Fruit fly (Drosophila melanogaster) whole organism, embryonic: Measurements from ENCODE around the gene Sclp.
A peak's percentile ranks its signal among the peaks of the same experiment; 100 is the strongest.

ENCODE experiments used
- Atf6 ChIP-seq: fragments of 200-800 bp; sonication (Bioruptor generic); IDR thresholded peaks from 2 replicates; pipeline ENCODE4 v1.3.6; 2022; ENCODE audit warnings: missing biosample characterization, missing genetic modification characterization
- B-H2 ChIP-seq: fragments of 200-800 bp; sonication (Bioruptor generic); optimal IDR thresholded peaks from 2 replicates; lab custom pipeline; 2018; ENCODE audit warnings: missing biosample characterization, mild to moderate bottlenecking, missing genetic modification characterization
- Bgb ChIP-seq: fragments of 200-800 bp; sonication (Bioruptor generic); IDR thresholded peaks from 2 replicates; pipeline ENCODE4 v1.3.6; 2022; ENCODE audit warnings: missing biosample characterization, missing genetic modification characterization; ENCODE audit not compliant: partially characterized antibody
- Bteb2 ChIP-seq: fragments of 200-800 bp; sonication (Bioruptor generic); optimal IDR thresholded peaks from 2 replicates; lab custom pipeline; 2016; ENCODE audit warnings: missing biosample characterization, missing genetic modification characterization
- CG10267 ChIP-seq: fragments of 200-800 bp; sonication (Bioruptor generic); optimal IDR thresholded peaks from 2 replicates; lab custom pipeline; 2018; ENCODE audit warnings: missing biosample characterization, mild to moderate bottlenecking, missing genetic modification characterization, moderate library complexity
- CG10462 ChIP-seq: fragments of 200-800 bp; sonication (Bioruptor generic); optimal IDR thresholded peaks from 2 replicates; lab custom pipeline; 2016; ENCODE audit warnings: missing biosample characterization, missing genetic modification characterization
- CG11093 ChIP-seq: fragments of 200-800 bp; sonication (Bioruptor generic); IDR thresholded peaks from 3 replicates; pipeline ENCODE4 v1.3.6; 2022; ENCODE audit warnings: missing biosample characterization, missing genetic modification characterization
- CG11247 ChIP-seq: fragments of 200-800 bp; sonication (Bioruptor generic); IDR thresholded peaks from 2 replicates; pipeline ENCODE4 v1.3.6; 2022; ENCODE audit warnings: missing biosample characterization, missing genetic modification characterization
- CG11723 ChIP-seq: fragments of 200-800 bp; sonication (Bioruptor generic); optimal IDR thresholded peaks from 2 replicates; lab custom pipeline; 2017; ENCODE audit warnings: missing biosample characterization, mild to moderate bottlenecking, missing genetic modification characterization
- CG12769 ChIP-seq: fragments of 200-800 bp; sonication (Bioruptor generic); optimal IDR thresholded peaks from 2 replicates; lab custom pipeline; 2019; ENCODE audit warnings: missing biosample characterization, mild to moderate bottlenecking, missing genetic modification characterization, moderate library complexity
- CG13775 ChIP-seq: fragments of 200-800 bp; sonication (Bioruptor generic); optimal IDR thresholded peaks from 3 replicates; lab custom pipeline; 2017; ENCODE audit warnings: missing biosample characterization, mild to moderate bottlenecking, missing genetic modification characterization
- CG14014 ChIP-seq: fragments of 200-800 bp; sonication (Bioruptor generic); IDR thresholded peaks from 2 replicates; pipeline ENCODE4 v1.3.6; 2022; ENCODE audit warnings: missing biosample characterization, missing genetic modification characterization
- CG16813 ChIP-seq: fragments of 200-800 bp; sonication (Bioruptor generic); IDR thresholded peaks from 3 replicates; pipeline ENCODE4 v1.3.6; 2022; ENCODE audit warnings: missing biosample characterization, missing genetic modification characterization; ENCODE audit not compliant: partially characterized antibody
- CG17912 ChIP-seq: fragments of 200-800 bp; sonication (Bioruptor generic); optimal IDR thresholded peaks from 2 replicates; lab custom pipeline; 2018; ENCODE audit warnings: missing biosample characterization, mild to moderate bottlenecking, missing genetic modification characterization
- CG1792 ChIP-seq: fragments of 200-800 bp; sonication (Bioruptor generic); optimal IDR thresholded peaks from 2 replicates; lab custom pipeline; 2016; ENCODE audit warnings: missing biosample characterization, missing genetic modification characterization
- CG2712 ChIP-seq: fragments of 200-800 bp; optimal IDR thresholded peaks from 3 replicates; lab custom pipeline; 2019; ENCODE audit warnings: missing biosample characterization, mild to moderate bottlenecking, missing genetic modification characterization, moderate library complexity
- CG5953 ChIP-seq: fragments of 200-800 bp; sonication (Bioruptor generic); IDR thresholded peaks from 2 replicates; pipeline ENCODE4 v1.3.6; 2022; ENCODE audit warnings: missing biosample characterization, missing genetic modification characterization
- CG6254 ChIP-seq: fragments of 200-800 bp; sonication (Bioruptor generic); optimal IDR thresholded peaks from 3 replicates; lab custom pipeline; 2017; ENCODE audit warnings: mild to moderate bottlenecking, missing biosample characterization, missing genetic modification reagents, missing genetic modification characterization
- CG8359 ChIP-seq: fragments of 200-800 bp; sonication (Bioruptor generic); optimal IDR thresholded peaks from 2 replicates; lab custom pipeline; 2017; ENCODE audit warnings: missing biosample characterization, mild to moderate bottlenecking, missing genetic modification characterization, borderline replicate concordance
- CG8478 ChIP-seq: fragments of >200 bp; optimal IDR thresholded peaks from 2 replicates; lab custom pipeline; 2018
- CG8944 ChIP-seq: fragments of 200-800 bp; sonication (Bioruptor generic); optimal IDR thresholded peaks from 3 replicates; lab custom pipeline; 2016; ENCODE audit warnings: missing biosample characterization, missing genetic modification characterization
- CG9876 ChIP-seq: fragments of 200-800 bp; sonication (Bioruptor generic); optimal IDR thresholded peaks from 2 replicates; lab custom pipeline; 2016; ENCODE audit warnings: missing biosample characterization, missing genetic modification characterization
- CHES-1-like ChIP-seq: fragments of 200-800 bp; sonication (Bioruptor generic); optimal IDR thresholded peaks from 2 replicates; lab custom pipeline; 2016; ENCODE audit warnings: missing biosample characterization, missing genetic modification characterization
- Eip74EF ChIP-seq, 2 experiments: fragments of 200-800 bp in 1 of 2; fragments of >200 bp in 1 of 2; sonication (Bioruptor generic) in 1 of 2; optimal IDR thresholded peaks; 2 replicates each; lab custom pipeline; 2017 to 2019; ENCODE audit warnings: missing biosample characterization in 2 of 2, missing genetic modification characterization in 2 of 2, mild to moderate bottlenecking in 1 of 2, moderate library complexity in 1 of 2
- Elba2 ChIP-seq: fragments of 200-800 bp; sonication (Bioruptor generic); optimal IDR thresholded peaks from 3 replicates; lab custom pipeline; 2016; ENCODE audit warnings: missing biosample characterization, missing genetic modification characterization
- Ets65A ChIP-seq: fragments of 200-800 bp; sonication (Bioruptor generic); peaks from one replicate; lab custom pipeline; 2016; ENCODE audit warnings: missing biosample characterization, missing genetic modification characterization
- Fer2 ChIP-seq: fragments of 200-800 bp; sonication (Bioruptor generic); optimal IDR thresholded peaks from 2 replicates; lab custom pipeline; 2018; ENCODE audit warnings: missing biosample characterization, mild to moderate bottlenecking, missing genetic modification characterization, moderate library complexity
- H2.0 ChIP-seq: fragments of 200-800 bp; sonication (Bioruptor generic); IDR thresholded peaks from 2 replicates; pipeline ENCODE4 v1.3.6; 2022; ENCODE audit warnings: missing biosample characterization, missing genetic modification characterization
- Max ChIP-seq: fragments of 200-800 bp; sonication (Bioruptor generic); optimal IDR thresholded peaks from 2 replicates; lab custom pipeline; 2016; ENCODE audit warnings: missing biosample characterization, mild to moderate bottlenecking, missing genetic modification characterization
- Med ChIP-seq: fragments of 200-800 bp; sonication (Bioruptor generic); peaks from one replicate; lab custom pipeline; 2016; ENCODE audit warnings: missing biosample characterization, missing genetic modification characterization, mild to moderate bottlenecking, inconsistent platforms, moderate library complexity
- Oli ChIP-seq: fragments of 200-800 bp; sonication (Bioruptor generic); optimal IDR thresholded peaks from 2 replicates; lab custom pipeline; 2018; ENCODE audit warnings: missing biosample characterization, mild to moderate bottlenecking, missing genetic modification characterization, moderate library complexity
- Pdp1 ChIP-seq, 2 experiments: fragments of 200-800 bp; sonication (Bioruptor generic); optimal IDR thresholded peaks; 3 replicates each; lab custom pipeline; 2016; ENCODE audit warnings: missing biosample characterization in 2 of 2, missing genetic modification characterization in 2 of 2, mild to moderate bottlenecking in 1 of 2, moderate library complexity in 1 of 2
- Stat92E ChIP-seq, 3 experiments: fragments of >200 bp in 2 of 3; fragments of 200-800 bp in 1 of 3; sonication (Bioruptor generic) in 1 of 3; optimal IDR thresholded peaks; 2 replicates each; lab custom pipeline; 2017 to 2019; ENCODE audit warnings: missing biosample characterization in 3 of 3, missing genetic modification characterization in 3 of 3, mild to moderate bottlenecking in 1 of 3, moderate library complexity in 1 of 3
- Taf1 ChIP-seq: fragments of 200-800 bp; sonication (Bioruptor generic); IDR thresholded peaks from 2 replicates; pipeline ENCODE4 v1.3.6; 2022; ENCODE audit warnings: missing biosample characterization, missing genetic modification characterization
- az2 ChIP-seq: fragments of 200-800 bp; sonication (Bioruptor generic); optimal IDR thresholded peaks from 3 replicates; lab custom pipeline; 2016; ENCODE audit warnings: missing biosample characterization, missing genetic modification characterization
- danr ChIP-seq: fragments of 200-800 bp; sonication (Bioruptor generic); IDR thresholded peaks from 2 replicates; pipeline ENCODE4 v1.3.6; 2022; ENCODE audit warnings: missing biosample characterization, missing genetic modification characterization
- fu2 ChIP-seq: fragments of 200-800 bp; sonication (Bioruptor generic); optimal IDR thresholded peaks from 2 replicates; lab custom pipeline; 2016; ENCODE audit warnings: missing biosample characterization, missing genetic modification characterization
- gro ChIP-seq: fragments of 200-800 bp; sonication (Bioruptor generic); optimal IDR thresholded peaks from 2 replicates; lab custom pipeline; 2016; ENCODE audit warnings: missing biosample characterization, missing genetic modification characterization
- hb ChIP-seq: fragments of 200-800 bp; sonication (Bioruptor generic); IDR thresholded peaks from 3 replicates; pipeline ENCODE4 v1.3.6; 2022; ENCODE audit warnings: missing biosample characterization, missing genetic modification characterization; ENCODE audit not compliant: partially characterized antibody
- ind ChIP-seq: fragments of 200-800 bp; sonication (Bioruptor generic); optimal IDR thresholded peaks from 3 replicates; lab custom pipeline; 2016; ENCODE audit warnings: missing biosample characterization, missing genetic modification characterization
- kay ChIP-seq: fragments of 200-800 bp; sonication (Bioruptor generic); optimal IDR thresholded peaks from 2 replicates; lab custom pipeline; 2016; ENCODE audit warnings: missing biosample characterization, missing genetic modification characterization
- lab ChIP-seq: fragments of 200-800 bp; sonication (Bioruptor generic); optimal IDR thresholded peaks from 3 replicates; lab custom pipeline; 2017; ENCODE audit warnings: missing biosample characterization, missing genetic modification characterization, mild to moderate bottlenecking, moderate library complexity, missing genetic modification reagents
- nerfin-1 ChIP-seq: fragments of 200-800 bp; sonication (Bioruptor generic); optimal IDR thresholded peaks from 3 replicates; lab custom pipeline; 2019; ENCODE audit warnings: missing biosample characterization, mild to moderate bottlenecking, missing genetic modification characterization, moderate library complexity
- pb ChIP-seq: fragments of 200-800 bp; sonication (Bioruptor generic); optimal IDR thresholded peaks from 3 replicates; lab custom pipeline; 2016; ENCODE audit warnings: missing biosample characterization, missing genetic modification characterization
- pita ChIP-seq: fragments of 200-800 bp; sonication (Bioruptor generic); optimal IDR thresholded peaks from 2 replicates; lab custom pipeline; 2017; ENCODE audit warnings: missing biosample characterization, mild to moderate bottlenecking, missing genetic modification characterization
- repo ChIP-seq: fragments of 200-800 bp; sonication (Bioruptor generic); optimal IDR thresholded peaks from 2 replicates; lab custom pipeline; 2016; ENCODE audit warnings: missing biosample characterization, missing genetic modification characterization
- run ChIP-seq: fragments of 200-800 bp; sonication (Bioruptor generic); optimal IDR thresholded peaks from 3 replicates; lab custom pipeline; 2018; ENCODE audit warnings: missing biosample characterization, mild to moderate bottlenecking, missing genetic modification characterization
- sna ChIP-seq: fragments of 200-800 bp; sonication (Bioruptor generic); IDR thresholded peaks from 2 replicates; pipeline ENCODE4 v1.3.6; 2022; ENCODE audit warnings: missing biosample characterization, missing genetic modification characterization; ENCODE audit not compliant: partially characterized antibody
- tll ChIP-seq, 2 experiments: fragments of 200-800 bp in 1 of 2; fragments of >200 bp in 1 of 2; sonication (Bioruptor generic) in 1 of 2; optimal IDR thresholded peaks; 2 replicates each; lab custom pipeline; 2017 to 2019; ENCODE audit warnings: missing biosample characterization in 2 of 2, missing genetic modification characterization in 2 of 2, mild to moderate bottlenecking in 1 of 2, moderate library complexity in 1 of 2
- trem ChIP-seq: fragments of 200-800 bp; optimal IDR thresholded peaks from 3 replicates; lab custom pipeline; 2019; ENCODE audit warnings: missing biosample characterization, mild to moderate bottlenecking, missing genetic modification characterization, moderate library complexity
- vfl ChIP-seq: fragments of 200-800 bp; sonication (Bioruptor generic); optimal IDR thresholded peaks from 2 replicates; lab custom pipeline; 2016; ENCODE audit warnings: missing biosample characterization, missing genetic modification characterization

The Sclp gene

dm6 chrX:11905144-11905543, 19.3 kb downstream of the Sclp start, which contains the start of gene Upf1 (continued):
- no peak for TF ChIP-seq CG11247 (GFP tag; lab: Robert Waterston, UW)
- no peak for TF ChIP-seq nerfin-1
- TF ChIP-seq Eip74EF (GFP tag; optimal IDR thresholded peaks at IDR 0.05; lab: Kevin White, UChicago), result no peak
- TF ChIP-seq Bteb2 (GFP tag; lab: Kevin White, UChicago), result no peak
- TF ChIP-seq run (tag; lab: Kevin White, UChicago), result no peak
- no peak for TF ChIP-seq CG6254 (GFP tag; lab: Kevin White, UChicago)
- no peak for TF ChIP-seq gro (GFP tag; lab: Kevin White, UChicago)
- TF ChIP-seq sna, result peak; percentile 82
- TF ChIP-seq Med, result peak; percentile 83
- TF ChIP-seq kay (GFP tag; lab: Kevin White, UChicago), result no peak
- TF ChIP-seq Fer2 (tag; lab: Kevin White, UChicago), result no peak
- TF ChIP-seq CG12769 (tag; lab: Kevin White, UChicago), result no peak
- TF ChIP-seq CG5953, result no peak
- peak; percentile 27 for TF ChIP-seq trem (tag; lab: Kevin White, UChicago)
- no peak for TF ChIP-seq CG2712
- TF ChIP-seq CG11723 (GFP tag; lab: Kevin White, UChicago), result no peak
- TF ChIP-seq ind (GFP tag; lab: Kevin White, UChicago), result no peak
- TF ChIP-seq CG8359 (GFP tag; lab: Kevin White, UChicago), result no peak
- TF ChIP-seq tll (GFP tag; optimal IDR thresholded peaks at IDR 0.05; lab: Kevin White, UChicago), result no peak
- no peak for TF ChIP-seq Stat92E (GFP tag; optimal IDR thresholded peaks at IDR 0.05; lab: Kevin White, UChicago)
- no peak for TF ChIP-seq az2
- no peak for TF ChIP-seq Taf1
- no peak for TF ChIP-seq vfl (GFP tag; lab: Kevin White, UChicago)
- no peak for TF ChIP-seq CG13775 (GFP tag; lab: Kevin White, UChicago)
- peak; percentile 18 for TF ChIP-seq CHES-1-like (GFP tag; lab: Kevin White, UChicago)
- TF ChIP-seq pb (GFP tag; lab: Kevin White, UChicago), result no peak
- no peak for TF ChIP-seq pita (GFP tag; lab: Kevin White, UChicago)
- peak; percentile 92 for TF ChIP-seq CG16813 (GFP tag; lab: Robert Waterston, UW)
- peak; percentile 95 for TF ChIP-seq Bgb
- no peak for TF ChIP-seq H2.0 (GFP tag; lab: Robert Waterston, UW)
- no peak for TF ChIP-seq B-H2 (GFP tag; lab: Kevin White, UChicago)
- TF ChIP-seq CG11093 (GFP tag; lab: Robert Waterston, UW), result no peak
- no peak for TF ChIP-seq CG17912 (GFP tag; lab: Kevin White, UChicago)
- TF ChIP-seq Atf6 (GFP tag; lab: Robert Waterston, UW), result no peak
- TF ChIP-seq CG14014, result no peak
- no peak for TF ChIP-seq Oli (tag; lab: Kevin White, UChicago)
- TF ChIP-seq CG10462 (GFP tag; lab: Kevin White, UChicago), result no peak
- TF ChIP-seq CG8478 (lab: Kevin White, UChicago), result no peak
- no peak for TF ChIP-seq repo
- TF ChIP-seq CG9876 (GFP tag; lab: Kevin White, UChicago), result no peak
- peak; percentile 47 for TF ChIP-seq Ets65A
- no peak for TF ChIP-seq CG8944 (GFP tag; lab: Kevin White, UChicago)
- TF ChIP-seq fu2 (GFP tag; lab: Kevin White, UChicago), result no peak
- TF ChIP-seq CG10267, result peak; percentile 82
- no peak for TF ChIP-seq Max (GFP tag; lab: Kevin White, UChicago)
- peak; percentile 86 for TF ChIP-seq hb (GFP tag; lab: Robert Waterston, UW)
- TF ChIP-seq lab (GFP tag; lab: Kevin White, UChicago), result no peak
- TF ChIP-seq danr (GFP tag; lab: Robert Waterston, UW), result no peak
- no peak for TF ChIP-seq Pdp1 (GFP tag; optimal IDR thresholded peaks at IDR 0.05; lab: Kevin White, UChicago)
- TF ChIP-seq Elba2 (GFP tag; lab: Kevin White, UChicago), result no peak
- TF ChIP-seq CG1792, result no peak
